Worm (Caenorhabditis elegans) whole organism, L4 larva: ENCODE data around the gene saeg-2.

ENCODE experiments used
- F10B5.3 ChIP-seq: sonication (generic microtip); optimal IDR thresholded peaks from 2 replicates; lab custom pipeline; 2016; ENCODE audit warnings: mild to moderate bottlenecking, missing genetic modification characterization, missing compliant biosample characterization
- F44E2.7 ChIP-seq: fragments of 200-800 bp; sonication (Bioruptor generic); IDR thresholded peaks from 2 replicates; pipeline ENCODE4 v2.1.2; 2022; ENCODE audit warnings: missing genetic modification characterization, missing compliant biosample characterization
- T20F7.1 ChIP-seq: fragments of 200-800 bp; sonication (Bioruptor generic); optimal IDR thresholded peaks from 2 replicates; lab custom pipeline; 2018; ENCODE audit warnings: mild to moderate bottlenecking, missing genetic modification characterization, missing compliant biosample characterization
- T26A8.4 ChIP-seq: fragments of 200-800 bp; sonication (Bioruptor generic); IDR thresholded peaks from 2 replicates; pipeline ENCODE4 v1.3.6; 2022; ENCODE audit warnings: missing genetic modification characterization, missing compliant biosample characterization
- Y75B8A.6 ChIP-seq: fragments of 200-800 bp; sonication (Bioruptor generic); IDR thresholded peaks from 2 replicates; pipeline ENCODE4 v1.3.6; 2022; ENCODE audit warnings: missing genetic modification reagents, missing genetic modification characterization, missing compliant biosample characterization
- ZK337.2 ChIP-seq: fragments of 200-800 bp; sonication (Bioruptor generic); IDR thresholded peaks from 2 replicates; pipeline ENCODE4 v1.3.6; 2022; ENCODE audit warnings: missing genetic modification reagents, missing genetic modification characterization, missing compliant biosample characterization
- ZK546.5 ChIP-seq, 2 experiments: sonication (generic microtip); optimal IDR thresholded peaks; 2 replicates each; lab custom pipeline; 2017; ENCODE audit warnings: missing biosample characterization in 2 of 2, missing genetic modification characterization in 2 of 2
- ama-1 ChIP-seq: fragments of 150-350 bp; optimal IDR thresholded peaks from 2 replicates; lab custom pipeline; 2014; ENCODE audit warnings: inconsistent platforms, mixed read lengths
- arid-1 ChIP-seq: fragments of 200-800 bp; sonication (Bioruptor generic); conservative IDR thresholded peaks from 2 replicates; pipeline ENCODE4 v1.3.6; 2022; ENCODE audit warnings: missing genetic modification reagents, missing genetic modification characterization, missing compliant biosample characterization
- ceh-28 ChIP-seq: fragments of 150-350 bp; optimal IDR thresholded peaks from 2 replicates; lab custom pipeline; 2014; ENCODE audit warnings: missing biosample characterization, missing genetic modification reagents, missing genetic modification characterization
- ceh-62 ChIP-seq: sonication (generic microtip); optimal IDR thresholded peaks from 2 replicates; lab custom pipeline; 2017; ENCODE audit warnings: missing biosample characterization, missing genetic modification characterization
- cey-2 ChIP-seq: sonication (generic microtip); optimal IDR thresholded peaks from 3 replicates; lab custom pipeline; 2017; ENCODE audit warnings: missing genetic modification characterization, mild to moderate bottlenecking, missing compliant biosample characterization, antibody characterized with exemption, borderline replicate concordance; ENCODE audit not compliant: insufficient read depth
- ctbp-1 ChIP-seq: fragments of 200-800 bp; sonication (Bioruptor generic); IDR thresholded peaks from 2 replicates; pipeline ENCODE4 v1.3.6; 2022; ENCODE audit warnings: missing genetic modification reagents, missing genetic modification characterization, missing compliant biosample characterization
- daf-12 ChIP-seq: fragments of 150-350 bp; optimal IDR thresholded peaks from 2 replicates; lab custom pipeline; 2014; ENCODE audit warnings: missing biosample characterization, missing genetic modification reagents, missing genetic modification characterization
- daf-16 ChIP-seq, 3 experiments: sonication (generic microtip); optimal IDR thresholded peaks; 2 replicates each; lab custom pipeline; 2016 to 2017; ENCODE audit warnings: missing genetic modification characterization in 3 of 3, missing genetic modification reagents in 3 of 3, mild to moderate bottlenecking in 2 of 3, missing compliant biosample characterization in 2 of 3, missing biosample characterization in 1 of 3, moderate library complexity in 1 of 3
- daf-8 ChIP-seq: fragments of 200-800 bp; sonication (Bioruptor generic); IDR thresholded peaks from 2 replicates; pipeline ENCODE4 v1.3.6; 2022; ENCODE audit warnings: missing genetic modification characterization, missing compliant biosample characterization
- dmd-9 ChIP-seq: fragments of 200-800 bp; sonication (Bioruptor generic); IDR thresholded peaks from 2 replicates; pipeline ENCODE4 v1.3.6; 2022; ENCODE audit warnings: missing genetic modification reagents, missing genetic modification characterization, missing compliant biosample characterization
- duxl-1 ChIP-seq: sonication (generic microtip); optimal IDR thresholded peaks from 2 replicates; lab custom pipeline; 2016; ENCODE audit warnings: mild to moderate bottlenecking, missing genetic modification characterization, moderate library complexity, missing compliant biosample characterization; ENCODE audit not compliant: poor library complexity
- dve-1 ChIP-seq: sonication (generic microtip); optimal IDR thresholded peaks from 2 replicates; lab custom pipeline; 2017; ENCODE audit warnings: antibody characterized with exemption, mild to moderate bottlenecking, missing genetic modification characterization, missing compliant biosample characterization; ENCODE audit not compliant: insufficient read depth
- egl-43 ChIP-seq: fragments of 200-800 bp; sonication (Bioruptor generic); IDR thresholded peaks from 2 replicates; pipeline ENCODE4 v1.3.6; 2022; ENCODE audit warnings: missing genetic modification reagents, missing genetic modification characterization, missing compliant biosample characterization
- hif-1 ChIP-seq, 2 experiments: sonication (generic microtip); optimal IDR thresholded peaks; 2 replicates each; lab custom pipeline; 2016 to 2017; ENCODE audit warnings: missing compliant biosample characterization in 2 of 2, missing genetic modification characterization in 2 of 2, missing genetic modification reagents in 2 of 2, missing genotype in 2 of 2, mild to moderate bottlenecking in 1 of 2
- hlh-11 ChIP-seq: fragments of 200-800 bp; sonication (Bioruptor generic); optimal IDR thresholded peaks from 2 replicates; lab custom pipeline; 2018; ENCODE audit warnings: mild to moderate bottlenecking, missing genetic modification characterization, missing compliant biosample characterization
- hlh-30 ChIP-seq: sonication (generic microtip); optimal IDR thresholded peaks from 2 replicates; lab custom pipeline; 2017; ENCODE audit warnings: antibody characterized with exemption, mild to moderate bottlenecking, missing genetic modification characterization, missing compliant biosample characterization; ENCODE audit not compliant: insufficient read depth
- hmg-1.1 ChIP-seq: fragments of 200-800 bp; sonication (Bioruptor generic); IDR thresholded peaks from 2 replicates; pipeline ENCODE4 v1.3.6; 2022; ENCODE audit warnings: missing genetic modification reagents, missing genetic modification characterization, missing compliant biosample characterization
- jun-1 ChIP-seq: fragments of 150-350 bp; optimal IDR thresholded peaks from 2 replicates; lab custom pipeline; 2014; ENCODE audit warnings: missing biosample characterization, missing genetic modification reagents, missing genetic modification characterization
- lin-13 ChIP-seq: fragments of 150-350 bp; optimal IDR thresholded peaks from 2 replicates; lab custom pipeline; 2014; ENCODE audit warnings: missing biosample characterization, missing genetic modification reagents, missing genetic modification characterization
- lin-29 ChIP-seq: fragments of 200-800 bp; sonication (Bioruptor generic); IDR thresholded peaks from 2 replicates; pipeline ENCODE4 v1.3.6; 2022; ENCODE audit warnings: missing genetic modification reagents, missing genetic modification characterization, missing compliant biosample characterization
- lin-38 ChIP-seq: fragments of 200-800 bp; sonication (Bioruptor generic); IDR thresholded peaks from 2 replicates; pipeline ENCODE4 v1.3.6; 2022; ENCODE audit warnings: missing genetic modification reagents, missing genetic modification characterization, missing compliant biosample characterization
- lsy-2 ChIP-seq, 2 experiments: fragments of 150-350 bp in 1 of 2; sonication (generic microtip) in 1 of 2; optimal IDR thresholded peaks; 2 replicates each; lab custom pipeline; 2014 to 2017; ENCODE audit warnings: missing biosample characterization in 2 of 2, missing genetic modification characterization in 2 of 2
- madf-9 ChIP-seq: fragments of 200-800 bp; sonication (Bioruptor generic); conservative IDR thresholded peaks from 2 replicates; pipeline ENCODE4 v1.3.6; 2022; ENCODE audit warnings: missing genetic modification reagents, missing genetic modification characterization, missing compliant biosample characterization
- mdl-1 ChIP-seq, 2 experiments: fragments of 150-350 bp in 1 of 2; sonication (generic microtip) in 1 of 2; optimal IDR thresholded peaks; 2 replicates each; lab custom pipeline; 2014 to 2017; ENCODE audit warnings: missing biosample characterization in 2 of 2, missing genetic modification characterization in 2 of 2
- mes-2 ChIP-seq: sonication (generic microtip); optimal IDR thresholded peaks from 2 replicates; lab custom pipeline; 2016; ENCODE audit warnings: missing genotype, mild to moderate bottlenecking, missing genetic modification characterization, missing compliant biosample characterization; ENCODE audit not compliant: poor library complexity, severe bottlenecking
- mxl-3 ChIP-seq: fragments of 200-800 bp; sonication (Bioruptor generic); optimal IDR thresholded peaks from 2 replicates; lab custom pipeline; 2018; ENCODE audit warnings: mild to moderate bottlenecking, missing genetic modification characterization, missing compliant biosample characterization
- nhr-111 ChIP-seq: fragments of 200-800 bp; sonication (Bioruptor generic); optimal IDR thresholded peaks from 2 replicates; lab custom pipeline; 2018; ENCODE audit warnings: mild to moderate bottlenecking, missing genetic modification characterization, missing compliant biosample characterization
- nhr-25 ChIP-seq: sonication (generic microtip); optimal IDR thresholded peaks from 2 replicates; lab custom pipeline; 2017; ENCODE audit warnings: missing genetic modification characterization, mild to moderate bottlenecking, missing compliant biosample characterization, antibody characterized with exemption, moderate library complexity, borderline replicate concordance; ENCODE audit not compliant: insufficient read depth
- nhr-28 ChIP-seq: fragments of 150-350 bp; optimal IDR thresholded peaks from 2 replicates; lab custom pipeline; 2014; ENCODE audit warnings: missing biosample characterization, missing genetic modification characterization
- nhr-41 ChIP-seq: fragments of 200-800 bp; sonication (Bioruptor generic); IDR thresholded peaks from 2 replicates; pipeline ENCODE4 v1.3.6; 2022; ENCODE audit warnings: missing genetic modification reagents, missing genetic modification characterization, missing compliant biosample characterization
- pqm-1 ChIP-seq: sonication (generic microtip); optimal IDR thresholded peaks from 2 replicates; lab custom pipeline; 2017; ENCODE audit warnings: missing biosample characterization, missing genetic modification characterization
- sdz-12 ChIP-seq: fragments of 200-800 bp; sonication (Bioruptor generic); optimal IDR thresholded peaks from 2 replicates; lab custom pipeline; 2018; ENCODE audit warnings: mild to moderate bottlenecking, missing genetic modification characterization, missing compliant biosample characterization
- spr-3 ChIP-seq: fragments of 200-800 bp; sonication (Bioruptor generic); optimal IDR thresholded peaks from 2 replicates; lab custom pipeline; 2018; ENCODE audit warnings: mild to moderate bottlenecking, missing genetic modification characterization, missing compliant biosample characterization
- unc-39 ChIP-seq: sonication (generic microtip); optimal IDR thresholded peaks from 2 replicates; lab custom pipeline; 2017; ENCODE audit warnings: missing biosample characterization, missing genetic modification characterization
- zag-1 ChIP-seq: fragments of 150-350 bp; optimal IDR thresholded peaks from 2 replicates; lab custom pipeline; 2014; ENCODE audit warnings: missing biosample characterization, missing genetic modification characterization
- zfp-2 ChIP-seq: sonication (generic microtip); optimal IDR thresholded peaks from 2 replicates; lab custom pipeline; 2016; ENCODE audit warnings: mild to moderate bottlenecking, missing genetic modification characterization, missing compliant biosample characterization
- zip-11 ChIP-seq: fragments of 200-800 bp; sonication (Bioruptor generic); IDR thresholded peaks from 2 replicates; pipeline ENCODE4 v1.3.6; 2022; ENCODE audit warnings: missing genetic modification characterization, missing compliant biosample characterization
- ztf-11 ChIP-seq: fragments of 150-350 bp; optimal IDR thresholded peaks from 2 replicates; lab custom pipeline; 2014; ENCODE audit warnings: missing biosample characterization, missing genetic modification characterization

saeg-2 gene

DNA sequence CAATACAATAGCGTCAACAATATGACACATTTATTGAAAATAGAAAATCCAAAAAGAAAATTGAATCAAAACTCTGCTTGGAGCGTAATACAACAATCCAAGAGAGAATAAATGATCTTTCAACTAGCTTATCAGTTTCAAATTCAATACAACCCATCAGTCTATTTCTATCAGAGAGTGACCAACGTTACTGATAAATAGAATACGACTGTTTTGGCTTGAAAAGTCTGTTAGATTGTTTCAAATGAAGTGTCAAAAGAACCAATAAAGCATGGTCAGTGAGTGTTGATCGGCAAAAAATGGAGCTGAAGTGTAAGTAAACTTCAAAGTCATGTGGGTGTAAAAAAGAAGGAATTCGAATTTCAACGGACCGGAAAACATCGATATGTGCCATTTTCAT, 2.5 kb upstream of the saeg-2 start:
- TF ChIP-seq unc-39 (tag; lab: Kevin White, UChicago) (no peak), lin-29 (GFP tag; lab: Robert Waterston, UW) (no peak), hmg-1.1 (GFP tag; lab: Robert Waterston, UW) (no peak), daf-16 (GFP tag; optimal IDR thresholded peaks at IDR 0.05; lab: Kevin White, UChicago) (no peak), daf-16 (tag; optimal IDR thresholded peaks at IDR 0.05; lab: Kevin White, UChicago) (peak; percentile 85), cey-2 (tag; lab: Kevin White, UChicago) (no peak), hlh-11 (peak; percentile 23), zfp-2 (no peak), madf-9 (GFP tag; lab: Robert Waterston, UW) (no peak), nhr-25 (tag; lab: Kevin White, UChicago) (no peak), mes-2 (tag; lab: Kevin White, UChicago) (no peak), lin-38 (GFP tag; lab: Robert Waterston, UW) (no peak), ZK546.5 (tag; optimal IDR thresholded peaks at IDR 0.05; lab: Kevin White, UChicago) (no peak), arid-1 (no peak), ztf-11 (tag; lab: Kevin White, UChicago) (no peak), duxl-1 (tag; lab: Kevin White, UChicago) (no peak), pqm-1 (peak; percentile 74), nhr-28 (tag; lab: Kevin White, UChicago) (peak; percentile 40), daf-8 (GFP tag; lab: Robert Waterston, UW) (no peak), dmd-9 (no peak), egl-43 (no peak), F44E2.7 (no peak), zip-11 (GFP tag; lab: Robert Waterston, UW) (no peak), dve-1 (tag; lab: Kevin White, UChicago) (peak; percentile 5), daf-12 (tag; lab: Kevin White, UChicago) (no peak), nhr-111 (GFP tag; lab: Kevin White, UChicago) (no peak), T20F7.1 (GFP tag; lab: Kevin White, UChicago) (no peak), zag-1 (tag; lab: Kevin White, UChicago) (no peak), F10B5.3 (tag; lab: Kevin White, UChicago) (no peak), hif-1 (tag; optimal IDR thresholded peaks at IDR 0.05; lab: Kevin White, UChicago) (no peak), mdl-1 (tag; optimal IDR thresholded peaks at IDR 0.05; lab: Kevin White, UChicago) (no peak), jun-1 (no peak), nhr-41 (no peak)

ce11 chrIII:9242675-9243074, 2.5 kb downstream of the saeg-2 start, which contains the start of gene dat-1:
dat-1 (plus strand) TSS chrIII:9242975.
- TF ChIP-seq pqm-1, result no peak
- TF ChIP-seq ceh-28 (tag; lab: Kevin White, UChicago), result no peak
- no peak for TF ChIP-seq ZK337.2 (GFP tag; lab: Robert Waterston, UW)
- no peak for TF ChIP-seq cey-2 (tag; lab: Kevin White, UChicago)

- TF ChIP-seq T26A8.4 (GFP tag; lab: Robert Waterston, UW) (no peak), ctbp-1 (GFP tag; lab: Robert Waterston, UW) (no peak), dve-1 (tag; lab: Kevin White, UChicago) (no peak), hlh-30 (tag; lab: Kevin White, UChicago) (no peak), sdz-12 (GFP tag; lab: Kevin White, UChicago) (no peak), T20F7.1 (GFP tag; lab: Kevin White, UChicago) (no peak), spr-3 (GFP tag; lab: Kevin White, UChicago) (no peak), ama-1 (lab: Kevin White, UChicago) (no peak), lin-13 (GFP tag; lab: Kevin White, UChicago) (no peak), Y75B8A.6 (no peak), ceh-62 (tag; lab: Kevin White, UChicago) (no peak), mxl-3 (no peak), lsy-2 (tag; optimal IDR thresholded peaks at IDR 0.05; lab: Kevin White, UChicago) (no peak)
Observed at ce11 chrIII:9247221-9247620, 7.1 kb downstream of the saeg-2 start, which contains the start of gene T02C1.1. T02C1.1 (plus strand) TSS chrIII:9247525.
